Worm (Caenorhabditis elegans) whole organism, L3 larva: Measurements from ENCODE around the gene nhr-167.

Experiments used
- aly-2 ChIP-seq: fragments of 150-350 bp; optimal IDR thresholded peaks from 2 replicates; lab custom pipeline; 2014; ENCODE audit warnings: missing biosample characterization, missing genetic modification characterization
- ama-1 ChIP-seq: fragments of 150-350 bp; optimal IDR thresholded peaks from 2 replicates; lab custom pipeline; 2018
- ceh-16 ChIP-seq: sonication (generic microtip); optimal IDR thresholded peaks from 2 replicates; lab custom pipeline; 2017; ENCODE audit warnings: missing biosample characterization, missing genetic modification characterization
- ceh-28 ChIP-seq: fragments of 150-350 bp; optimal IDR thresholded peaks from 2 replicates; lab custom pipeline; 2014; ENCODE audit warnings: missing biosample characterization, missing genetic modification reagents, missing genetic modification characterization
- ceh-82 ChIP-seq: fragments of 150-350 bp; optimal IDR thresholded peaks from 2 replicates; lab custom pipeline; 2014; ENCODE audit warnings: missing biosample characterization, missing genetic modification characterization
- ceh-9 ChIP-seq: sonication (generic microtip); optimal IDR thresholded peaks from 2 replicates; lab custom pipeline; 2018; ENCODE audit warnings: missing biosample characterization, missing genetic modification characterization
- daf-12 ChIP-seq: fragments of 150-350 bp; optimal IDR thresholded peaks from 2 replicates; lab custom pipeline; 2014; ENCODE audit warnings: missing biosample characterization, missing genetic modification reagents, missing genetic modification characterization
- egl-27 ChIP-seq: sonication (generic microtip); optimal IDR thresholded peaks from 4 replicates; lab custom pipeline; 2017; ENCODE audit warnings: missing biosample characterization, missing genetic modification reagents, missing genetic modification characterization
- egl-5 ChIP-seq: fragments of 150-350 bp; optimal IDR thresholded peaks from 2 replicates; lab custom pipeline; 2017; ENCODE audit warnings: missing biosample characterization, missing genetic modification reagents, missing genetic modification characterization, inconsistent platforms
- elt-3 ChIP-seq, 3 experiments: fragments of 150-350 bp in 1 of 3; sonication (generic microtip) in 2 of 3; optimal IDR thresholded peaks; 2 replicates in 2 of 3; 4 replicates in 1 of 3; lab custom pipeline; 2014 to 2017; ENCODE audit warnings: missing biosample characterization in 3 of 3, missing genetic modification characterization in 3 of 3
- eor-1 ChIP-seq, 2 experiments: fragments of 150-350 bp; optimal IDR thresholded peaks; 2 replicates each; lab custom pipeline; 2014 to 2018; ENCODE audit warnings: missing biosample characterization in 2 of 2, missing genetic modification characterization in 2 of 2
- fkh-10 ChIP-seq: sonication (generic microtip); optimal IDR thresholded peaks from 2 replicates; lab custom pipeline; 2017; ENCODE audit warnings: missing biosample characterization, missing genetic modification reagents, missing genetic modification characterization
- fkh-2 ChIP-seq: fragments of 150-350 bp; optimal IDR thresholded peaks from 2 replicates; lab custom pipeline; 2014; ENCODE audit warnings: missing biosample characterization, missing genetic modification reagents, missing genetic modification characterization
- fos-1 ChIP-seq: fragments of 150-350 bp; optimal IDR thresholded peaks from 2 replicates; lab custom pipeline; 2014; ENCODE audit warnings: missing biosample characterization, missing genetic modification characterization
- jun-1 ChIP-seq: fragments of 150-350 bp; optimal IDR thresholded peaks from 2 replicates; lab custom pipeline; 2014; ENCODE audit warnings: missing biosample characterization, missing genetic modification reagents, missing genetic modification characterization
- lin-15B ChIP-seq: fragments of 150-350 bp; optimal IDR thresholded peaks from 2 replicates; lab custom pipeline; 2014; ENCODE audit warnings: missing biosample characterization, missing genetic modification characterization
- lin-39 ChIP-seq: fragments of 150-350 bp; optimal IDR thresholded peaks from 2 replicates; lab custom pipeline; 2018; ENCODE audit warnings: missing biosample characterization, missing genetic modification reagents, missing genetic modification characterization
- lsy-12 ChIP-seq: sonication (generic microtip); optimal IDR thresholded peaks from 2 replicates; lab custom pipeline; 2016; ENCODE audit warnings: mild to moderate bottlenecking, missing genetic modification characterization, missing compliant biosample characterization
- mdl-1 ChIP-seq: fragments of 150-350 bp; optimal IDR thresholded peaks from 2 replicates; lab custom pipeline; 2014; ENCODE audit warnings: missing biosample characterization, missing genetic modification characterization
- mml-1 ChIP-seq: fragments of 150-350 bp; sonication (generic microtip); optimal IDR thresholded peaks from 3 replicates; lab custom pipeline; 2014; ENCODE audit warnings: missing biosample characterization, missing genetic modification characterization
- nhr-11 ChIP-seq: fragments of 150-350 bp; optimal IDR thresholded peaks from 2 replicates; lab custom pipeline; 2014; ENCODE audit warnings: missing biosample characterization, missing genetic modification characterization
- nhr-23 ChIP-seq: fragments of 150-350 bp; optimal IDR thresholded peaks from 2 replicates; lab custom pipeline; 2014; ENCODE audit warnings: missing biosample characterization, missing genetic modification reagents, missing genetic modification characterization
- nhr-237 ChIP-seq: fragments of 150-350 bp; optimal IDR thresholded peaks from 2 replicates; lab custom pipeline; 2014; ENCODE audit warnings: missing biosample characterization, missing genetic modification characterization
- nhr-25 ChIP-seq: sonication (generic microtip); optimal IDR thresholded peaks from 2 replicates; lab custom pipeline; 2017; ENCODE audit warnings: missing biosample characterization, missing genetic modification characterization
- nhr-28 ChIP-seq: fragments of 150-350 bp; optimal IDR thresholded peaks from 2 replicates; lab custom pipeline; 2014; ENCODE audit warnings: missing biosample characterization, missing genetic modification characterization
- nhr-76 ChIP-seq: fragments of 150-350 bp; sonication (generic microtip); optimal IDR thresholded peaks from 5 replicates; lab custom pipeline; 2014; ENCODE audit warnings: missing biosample characterization, missing genetic modification characterization
- nhr-77 ChIP-seq: fragments of 150-350 bp; optimal IDR thresholded peaks from 2 replicates; lab custom pipeline; 2014; ENCODE audit warnings: missing biosample characterization, missing genetic modification characterization
- pha-4 ChIP-seq: fragments of 150-350 bp; optimal IDR thresholded peaks from 2 replicates; lab custom pipeline; 2014; ENCODE audit warnings: missing biosample characterization, missing genetic modification reagents, missing genetic modification characterization
- pqm-1 ChIP-seq: fragments of 150-350 bp; optimal IDR thresholded peaks from 2 replicates; lab custom pipeline; 2017; ENCODE audit warnings: missing biosample characterization, missing genetic modification characterization, inconsistent platforms
- sea-2 ChIP-seq: fragments of 150-350 bp; sonication (generic microtip); optimal IDR thresholded peaks from 4 replicates; lab custom pipeline; 2014; ENCODE audit warnings: missing biosample characterization, missing genetic modification reagents, missing genetic modification characterization
- skn-1 ChIP-seq: fragments of 150-350 bp; optimal IDR thresholded peaks from 2 replicates; lab custom pipeline; 2014; ENCODE audit warnings: missing biosample characterization, missing genetic modification characterization
- snpc-4 ChIP-seq: fragments of 150-350 bp; optimal IDR thresholded peaks from 2 replicates; lab custom pipeline; 2014; ENCODE audit warnings: missing biosample characterization, missing genetic modification characterization
- tbx-2 ChIP-seq: sonication (generic microtip); optimal IDR thresholded peaks from 2 replicates; lab custom pipeline; 2016; ENCODE audit warnings: mild to moderate bottlenecking, missing genetic modification characterization, missing compliant biosample characterization
- unc-39 ChIP-seq: sonication (generic microtip); optimal IDR thresholded peaks from 4 replicates; lab custom pipeline; 2017; ENCODE audit warnings: missing biosample characterization, missing genetic modification characterization
- unc-62 ChIP-seq: fragments of 150-350 bp; sonication (generic microtip); optimal IDR thresholded peaks from 4 replicates; lab custom pipeline; 2014; ENCODE audit warnings: missing biosample characterization, missing genetic modification reagents, missing genetic modification characterization
- ztf-11 ChIP-seq: fragments of 150-350 bp; optimal IDR thresholded peaks from 2 replicates; lab custom pipeline; 2014; ENCODE audit warnings: missing biosample characterization, missing genetic modification characterization
- ztf-4 ChIP-seq: fragments of 150-350 bp; optimal IDR thresholded peaks from 2 replicates; lab custom pipeline; 2014; ENCODE audit warnings: missing biosample characterization, missing genetic modification characterization

Gene nhr-167

DNA sequence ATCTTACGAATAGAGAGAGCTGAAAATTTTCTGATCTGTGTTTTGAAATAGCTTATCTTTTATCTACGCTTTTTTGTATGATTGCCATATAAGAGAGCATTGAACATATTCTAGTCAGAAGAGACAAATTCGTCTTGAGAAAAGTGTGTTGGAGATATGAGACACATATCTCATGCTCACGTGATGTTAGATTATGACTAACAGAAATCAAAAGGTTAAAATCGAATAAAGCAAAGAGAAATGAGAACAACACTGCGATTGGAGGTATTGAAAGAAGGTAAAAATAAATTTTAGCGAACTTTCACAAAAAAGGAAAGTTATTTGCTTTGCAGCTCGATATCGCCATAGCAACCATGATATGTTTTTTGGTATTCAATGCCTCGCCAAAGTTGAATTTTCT lies at the start of gene nhr-167:
nhr-167 (minus strand) TSS at position 21 of the 400 bp plus-strand sequence.
- TF ChIP-seq eor-1 (tag; optimal IDR thresholded peaks at IDR 0.05; lab: Kevin White, UChicago) = no peak
- TF ChIP-seq nhr-77 (tag; lab: Kevin White, UChicago) = no peak
- TF ChIP-seq ztf-11 = no peak
- no peak for TF ChIP-seq lin-39 (tag; lab: Kevin White, UChicago)
- TF ChIP-seq mdl-1 (tag; lab: Kevin White, UChicago) = no peak
- no peak for TF ChIP-seq ceh-82 (tag; lab: Kevin White, UChicago)
- no peak for TF ChIP-seq skn-1 (tag; lab: Kevin White, UChicago)
- no peak for TF ChIP-seq nhr-25 (tag; lab: Kevin White, UChicago)
- no peak for TF ChIP-seq ztf-4
- TF ChIP-seq daf-12 (tag; lab: Kevin White, UChicago) = no peak
- no peak for TF ChIP-seq fos-1 (tag; lab: Kevin White, UChicago)
- no peak for TF ChIP-seq ceh-9 (tag; lab: Kevin White, UChicago)
- TF ChIP-seq ama-1 = no peak
- no peak for TF ChIP-seq egl-27 (tag; lab: Kevin White, UChicago)
- no peak for TF ChIP-seq tbx-2 (tag; lab: Kevin White, UChicago)
- no peak for TF ChIP-seq jun-1 (tag; lab: Kevin White, UChicago)
- no peak for TF ChIP-seq pqm-1 (tag; lab: Kevin White, UChicago)
- TF ChIP-seq ceh-16 (tag; lab: Kevin White, UChicago) = no peak

- TF ChIP-seq nhr-76 (no peak), elt-3 (tag; optimal IDR thresholded peaks at IDR 0.05; lab: Kevin White, UChicago) (no peak), egl-5 (tag; lab: Kevin White, UChicago) (no peak), ama-1 (no peak), nhr-28 (tag; lab: Kevin White, UChicago) (no peak), aly-2 (tag; lab: Kevin White, UChicago) (no peak), unc-39 (no peak), fkh-2 (tag; lab: Kevin White, UChicago) (no peak), skn-1 (tag; lab: Kevin White, UChicago) (no peak), lsy-12 (tag; lab: Kevin White, UChicago) (no peak), unc-62 (GFP tag; lab: Kevin White, UChicago) (no peak), nhr-11 (tag; lab: Kevin White, UChicago) (no peak), nhr-25 (tag; lab: Kevin White, UChicago) (no peak)
Observed at ce11 chrX:12025070-12025789, 43.3 kb upstream of the nhr-167 start, which contains the start of gene B0198.2. B0198.2 (plus strand) TSS chrX:12025739.

- no peak for TF ChIP-seq snpc-4 (tag; lab: Kevin White, UChicago)
- TF ChIP-seq fos-1 (tag; lab: Kevin White, UChicago) = no peak
Observed at ce11 chrX:12022496-12022895, 40.6 kb upstream of the nhr-167 start.

DNA sequence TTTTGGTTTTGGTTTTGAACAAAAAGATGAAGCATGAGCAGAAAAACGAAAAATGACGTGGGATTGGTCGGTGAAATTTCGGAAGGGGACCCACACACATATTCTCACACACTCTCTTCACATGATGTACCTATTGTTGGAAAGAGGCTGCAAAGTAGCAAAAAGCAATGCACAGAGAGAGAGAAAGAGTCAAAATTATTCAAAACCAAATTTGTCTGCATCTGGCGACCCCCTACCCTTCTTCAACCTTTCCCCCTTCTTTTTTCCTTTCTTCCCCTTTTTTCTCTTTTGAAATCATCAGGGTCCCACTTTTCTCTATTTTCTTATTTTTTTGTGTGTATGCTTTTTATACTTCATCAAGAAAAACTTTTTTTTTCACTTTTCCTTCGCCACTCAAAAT lies 39.6 kb upstream of the nhr-167 start:
- TF ChIP-seq ceh-16 (tag; lab: Kevin White, UChicago) (no peak), egl-27 (tag; lab: Kevin White, UChicago) (no peak), fkh-10 (no peak), egl-5 (tag; lab: Kevin White, UChicago) (no peak), nhr-11 (tag; lab: Kevin White, UChicago) (no peak), sea-2 (GFP tag; lab: Kevin White, UChicago) (no peak), ztf-11 (no peak), elt-3 (tag; optimal IDR thresholded peaks at IDR 0.05; lab: Kevin White, UChicago) (no peak), mml-1 (tag; lab: Kevin White, UChicago) (no peak), lsy-12 (tag; lab: Kevin White, UChicago) (no peak), lin-15B (no peak), pha-4 (tag; lab: Kevin White, UChicago) (no peak), nhr-25 (tag; lab: Kevin White, UChicago) (no peak), nhr-237 (no peak), ama-1 (no peak), mdl-1 (tag; lab: Kevin White, UChicago) (no peak), eor-1 (tag; optimal IDR thresholded peaks at IDR 0.05; lab: Kevin White, UChicago) (no peak), nhr-23 (tag; lab: Kevin White, UChicago) (no peak), ceh-28 (no peak)
- TF ChIP-seq, all 47 proteins: peak for 0
